Fruit fly (Drosophila melanogaster) whole organism, pupa: ENCODE data around the gene CG34008.

Experiments used
- CG14655 ChIP-seq: fragments of 200-800 bp; sonication (Bioruptor generic); optimal IDR thresholded peaks from 3 replicates; lab custom pipeline; 2017; ENCODE audit warnings: mild to moderate bottlenecking, missing biosample characterization, missing genetic modification reagents, missing genetic modification characterization
- CG15710 ChIP-seq: fragments of 200-800 bp; sonication (Bioruptor generic); optimal IDR thresholded peaks from 2 replicates; lab custom pipeline; 2018; ENCODE audit warnings: missing biosample characterization, mild to moderate bottlenecking, missing genetic modification characterization, moderate library complexity
- CG4496 ChIP-seq: fragments of 200-800 bp; sonication (Bioruptor generic); IDR thresholded peaks from 3 replicates; pipeline ENCODE4 v1.3.6; 2022; ENCODE audit warnings: missing biosample characterization, missing genetic modification characterization
- CG8301 ChIP-seq: fragments of 200-800 bp; sonication (Bioruptor generic); optimal IDR thresholded peaks from 2 replicates; lab custom pipeline; 2018; ENCODE audit warnings: missing biosample characterization, mild to moderate bottlenecking, missing genetic modification characterization
- D1 ChIP-seq: fragments of 200-800 bp; sonication (Bioruptor generic); optimal IDR thresholded peaks from 2 replicates; lab custom pipeline; 2018; ENCODE audit warnings: missing biosample characterization, mild to moderate bottlenecking, missing genetic modification characterization, moderate library complexity
- EcR ChIP-seq: fragments of 200-800 bp; sonication (Bioruptor generic); optimal IDR thresholded peaks from 3 replicates; lab custom pipeline; 2019; ENCODE audit warnings: missing biosample characterization, missing genetic modification characterization, mild to moderate bottlenecking, moderate library complexity, missing genetic modification reagents
- Pif1A ChIP-seq: fragments of 200-800 bp; sonication (Bioruptor generic); optimal IDR thresholded peaks from 3 replicates; lab custom pipeline; 2016; ENCODE audit warnings: missing biosample characterization, missing genetic modification characterization
- Pif1B ChIP-seq: fragments of 200-800 bp; sonication (Bioruptor generic); optimal IDR thresholded peaks from 3 replicates; lab custom pipeline; 2016; ENCODE audit warnings: missing biosample characterization, missing genetic modification characterization
- Snoo ChIP-seq: fragments of 200-800 bp; sonication (Bioruptor generic); optimal IDR thresholded peaks from 3 replicates; lab custom pipeline; 2017; ENCODE audit warnings: missing biosample characterization, mild to moderate bottlenecking, missing genetic modification characterization, inconsistent platforms
- rn ChIP-seq: fragments of 200-800 bp; sonication (Bioruptor generic); IDR thresholded peaks from 2 replicates; pipeline ENCODE4 v1.3.6; 2022; ENCODE audit warnings: missing biosample characterization, missing genetic modification characterization

DNA sequence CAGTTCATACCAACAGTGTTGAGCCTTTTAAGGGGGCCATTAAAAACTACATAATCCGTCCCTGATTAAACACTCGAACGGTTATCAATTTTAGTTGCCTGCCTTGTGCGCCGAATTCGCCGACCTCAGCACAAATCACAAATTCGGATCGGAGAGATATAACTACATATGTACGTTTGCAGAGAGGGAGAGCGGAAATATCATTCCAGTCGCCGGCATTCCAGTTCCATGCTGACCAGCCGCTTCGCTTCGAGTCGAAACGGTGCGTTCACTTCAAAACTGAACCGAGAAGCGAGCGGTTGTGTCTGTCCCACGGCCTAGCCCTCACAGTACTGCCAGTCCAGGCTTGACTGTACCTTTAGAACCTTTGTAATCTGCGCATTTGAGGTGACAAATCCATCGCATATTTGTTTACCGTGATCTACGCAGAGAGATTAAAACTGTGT, 6.8 kb downstream of the CG34008 start:
- TF ChIP-seq Snoo (tag; lab: Kevin White, UChicago) (no peak), Pif1A (no peak), EcR (GFP tag; lab: Kevin White, UChicago) (no peak), rn (GFP tag; lab: Robert Waterston, UW) (no peak), CG15710 (tag; lab: Kevin White, UChicago) (no peak), Pif1B (GFP tag; lab: Kevin White, UChicago) (no peak), CG14655 (GFP tag; lab: Kevin White, UChicago) (no peak), D1 (tag; lab: Kevin White, UChicago) (no peak), CG4496 (no peak), CG8301 (tag; lab: Kevin White, UChicago) (no peak)
